Worm (Caenorhabditis elegans): ENCODE data around the gene str-2.

Gene str-2

DNA sequence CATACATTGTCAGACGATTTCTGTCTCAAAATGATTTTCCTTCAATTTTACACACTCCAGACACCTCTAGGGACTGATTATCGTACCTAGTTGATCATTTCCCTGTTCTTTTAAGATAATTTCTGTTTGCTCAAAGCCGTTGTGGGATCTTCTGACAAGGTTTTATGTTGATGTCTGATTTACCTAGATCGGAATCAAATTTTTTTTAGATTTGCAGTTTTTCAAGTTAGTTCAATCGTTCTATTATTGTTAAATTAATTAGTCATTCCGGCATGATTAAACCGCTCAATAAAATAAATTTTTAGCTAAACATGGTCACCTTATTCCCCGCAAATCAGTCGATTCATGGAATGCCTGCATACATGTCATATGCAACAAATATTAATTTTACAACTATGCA lies 10.5 kb downstream of the str-2 start, which contains the start of gene sru-30:
Gene sru-30 (plus strand): TSS at position 301 of the 400 bp plus-strand sequence.
- TF ChIP-seq unc-62 (GFP tag; optimal IDR thresholded peaks at IDR 0.05) = no peak

- no peak for TF ChIP-seq unc-62 (GFP tag; optimal IDR thresholded peaks at IDR 0.05)
These were observed 11.8 kb downstream of the str-2 start for ce11 chrV:9812216-9812615.

DNA sequence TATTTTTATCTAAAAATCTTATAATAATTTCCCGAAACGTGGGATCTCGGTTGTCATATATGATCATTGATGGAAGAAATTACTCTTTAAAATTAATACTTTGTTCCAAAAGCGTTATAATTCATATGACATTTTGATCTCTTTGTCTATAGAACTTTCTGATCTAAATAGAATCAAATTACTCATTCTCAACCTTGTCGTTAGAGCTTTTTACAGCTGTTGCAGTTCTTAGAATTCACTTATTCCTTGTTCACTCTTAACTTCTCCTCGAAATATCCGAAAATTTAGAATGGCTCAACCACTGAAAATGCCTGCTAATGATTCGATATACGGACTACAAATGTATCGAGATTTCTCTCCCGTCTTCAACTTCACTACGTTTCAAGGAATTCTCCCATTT lies 12.9 kb downstream of the str-2 start, which contains the start of gene sru-29:
Gene sru-29 (plus strand): TSS at position 301 of the 400 bp plus-strand sequence.
- TF ChIP-seq unc-62 (GFP tag; optimal IDR thresholded peaks at IDR 0.05) = no peak

DNA sequence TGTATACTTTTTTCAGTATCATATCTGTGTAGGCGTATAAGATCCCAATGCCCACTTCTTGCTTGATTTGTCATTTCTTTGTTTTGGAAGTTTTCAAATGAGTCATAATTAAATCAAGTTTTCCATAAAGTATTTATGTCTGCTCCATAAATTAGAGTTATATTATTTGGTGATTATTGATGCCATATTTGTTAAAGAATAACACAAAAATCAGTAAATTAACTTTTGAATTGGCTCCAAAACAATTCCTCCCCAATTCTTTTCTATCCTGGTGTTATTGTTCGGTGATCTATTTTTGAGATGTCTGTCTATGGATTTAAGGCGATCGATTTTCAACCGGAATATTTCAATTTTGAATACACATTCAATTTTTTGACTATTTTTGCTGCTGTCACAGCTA lies 18.9 kb downstream of the str-2 start, which contains the start of gene sru-37:
Gene sru-37 (plus strand): TSS at position 301 of the 400 bp plus-strand sequence.
- no peak for TF ChIP-seq unc-62 (GFP tag; optimal IDR thresholded peaks at IDR 0.05)

DNA sequence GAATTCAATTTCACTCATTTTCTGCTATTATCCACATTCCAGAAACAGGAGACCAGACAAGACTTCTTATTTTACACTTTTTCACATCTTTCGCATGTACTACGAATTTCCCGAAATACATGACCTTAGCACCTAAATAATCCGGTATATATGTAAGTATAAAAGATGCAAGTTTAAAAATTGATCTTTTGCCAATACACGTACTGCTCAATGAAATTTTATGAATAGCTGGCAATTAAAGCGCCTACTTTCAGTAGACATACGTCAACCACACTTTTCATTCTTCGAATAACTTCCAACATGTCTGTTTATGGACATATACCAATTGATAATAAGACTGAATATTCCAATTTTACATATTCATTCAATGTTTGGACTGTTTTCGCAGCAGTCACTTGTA lies 20.9 kb downstream of the str-2 start, which contains the start of gene sru-39:
Gene sru-39 (plus strand): TSS at position 301 of the 400 bp plus-strand sequence.
- TF ChIP-seq unc-62 (GFP tag; optimal IDR thresholded peaks at IDR 0.05) = no peak

DNA sequence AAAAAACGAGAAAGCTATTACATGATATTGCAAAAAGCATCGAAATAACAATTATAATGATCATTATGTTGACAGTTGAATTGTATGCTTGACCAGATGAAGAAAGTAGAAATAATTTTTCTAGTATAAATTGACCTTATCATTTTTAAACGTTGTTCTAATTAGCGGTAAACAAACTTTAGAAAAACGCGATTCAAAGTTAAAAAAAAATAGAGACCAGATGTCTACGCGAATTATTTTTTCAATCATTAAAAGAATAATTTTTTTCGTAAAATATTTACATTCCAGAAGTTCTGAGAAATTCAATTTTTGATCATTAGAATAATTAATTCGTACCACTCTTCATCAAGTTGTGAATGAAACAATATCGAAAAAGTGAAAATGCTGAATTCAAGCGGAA lies 22.1 kb downstream of the str-2 start, which contains the start of gene F46B6.10:
Gene F46B6.10 (minus strand): TSS at position 101 of the 400 bp plus-strand sequence.
- TF ChIP-seq unc-62 (GFP tag; optimal IDR thresholded peaks at IDR 0.05) = no peak

DNA sequence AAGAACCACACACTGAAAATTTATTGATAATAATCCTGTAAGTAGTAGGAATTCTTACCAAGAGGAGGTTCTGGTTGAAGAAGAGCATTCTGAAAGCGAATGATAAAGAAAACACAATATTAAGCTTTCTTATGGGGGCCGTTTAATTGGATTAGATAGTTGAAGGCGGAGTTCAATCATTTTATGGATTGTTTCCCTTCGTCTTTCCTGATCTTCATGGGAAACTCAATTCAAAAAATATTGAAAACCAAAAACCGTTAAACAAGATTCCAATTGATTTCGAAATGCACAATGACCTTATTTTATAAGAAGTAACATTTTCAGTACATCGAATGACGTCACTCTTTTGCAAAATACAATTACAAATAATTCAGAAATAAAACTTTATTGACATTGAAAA lies 25.0 kb downstream of the str-2 start, which contains the start of gene F46B6.13:
Gene F46B6.13 (minus strand): TSS at position 101 of the 400 bp plus-strand sequence.
- no peak for TF ChIP-seq unc-62 (GFP tag; optimal IDR thresholded peaks at IDR 0.05)

ce11 chrV:9798212-9798611 lies 25.8 kb downstream of the str-2 start:
- TF ChIP-seq unc-62 (GFP tag; optimal IDR thresholded peaks at IDR 0.05) = no peak

ce11 chrV:9796562-9796961 lies 27.5 kb downstream of the str-2 start, which contains the start of gene F46B6.9:
Gene F46B6.9 (plus strand): TSS chrV:9796862.
- no peak for TF ChIP-seq unc-62 (GFP tag; optimal IDR thresholded peaks at IDR 0.05)

DNA sequence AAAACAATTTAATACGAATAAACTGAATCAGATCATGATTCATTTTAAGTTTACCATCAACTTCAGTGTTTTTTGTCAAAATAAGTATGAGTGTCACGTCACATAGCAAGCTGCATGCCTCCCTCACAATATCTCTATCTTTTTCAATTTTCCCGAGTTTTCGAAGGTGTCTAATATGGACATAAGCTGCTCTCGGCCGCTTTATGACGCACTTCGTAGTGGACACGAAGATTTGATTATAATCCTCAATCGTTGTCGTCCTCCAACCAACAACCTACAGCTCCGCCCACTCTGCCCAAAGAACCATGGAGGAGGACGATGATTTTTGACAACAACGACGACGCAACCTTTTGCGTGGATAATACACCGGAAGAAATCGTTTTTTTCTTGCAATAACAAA lies 28.0 kb downstream of the str-2 start:
- TF ChIP-seq unc-62 (GFP tag; optimal IDR thresholded peaks at IDR 0.05) = no peak

ce11 chrV:9794997-9795396 lies 29.1 kb downstream of the str-2 start:
- no peak for TF ChIP-seq unc-62 (GFP tag; optimal IDR thresholded peaks at IDR 0.05)

ce11 chrV:9791332-9791731 lies 32.7 kb downstream of the str-2 start, which contains the start of gene lipl-2:
Gene lipl-2 (plus strand): TSS chrV:9791567.
- TF ChIP-seq unc-62 (GFP tag; optimal IDR thresholded peaks at IDR 0.05) = no peak

DNA sequence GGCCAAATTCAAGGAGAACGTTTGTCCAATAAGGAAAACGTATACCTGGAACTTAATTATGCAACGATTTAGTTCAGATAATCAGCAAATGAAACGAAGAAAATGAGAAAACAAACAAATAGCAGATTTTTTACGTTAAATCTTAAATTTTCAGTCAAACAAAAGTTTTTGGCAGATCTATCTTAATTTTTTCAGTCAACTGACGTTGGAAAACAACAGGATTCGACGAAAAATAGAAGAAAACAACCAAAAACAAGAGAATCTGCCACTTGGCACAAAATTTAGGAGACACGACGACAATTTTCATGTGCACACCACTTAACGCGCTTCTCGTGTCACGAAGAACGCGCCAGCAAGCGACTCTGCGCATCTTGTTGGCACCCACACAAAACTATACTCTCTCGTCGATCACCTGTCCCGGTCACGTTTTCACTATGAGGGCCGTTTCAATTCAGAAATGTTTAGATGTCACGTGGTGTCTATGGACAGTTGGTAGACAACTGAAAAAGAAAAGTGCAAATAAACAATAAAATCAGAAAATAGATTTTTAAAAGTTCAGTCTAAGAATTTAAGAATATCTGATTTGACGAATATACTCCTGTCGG lies 34.3 kb downstream of the str-2 start, which contains the start of gene ztf-7:
Gene ztf-7 (minus strand): TSS at position 51 of the 605 bp plus-strand sequence.
- no peak for TF ChIP-seq unc-62 (GFP tag; optimal IDR thresholded peaks at IDR 0.05)

DNA sequence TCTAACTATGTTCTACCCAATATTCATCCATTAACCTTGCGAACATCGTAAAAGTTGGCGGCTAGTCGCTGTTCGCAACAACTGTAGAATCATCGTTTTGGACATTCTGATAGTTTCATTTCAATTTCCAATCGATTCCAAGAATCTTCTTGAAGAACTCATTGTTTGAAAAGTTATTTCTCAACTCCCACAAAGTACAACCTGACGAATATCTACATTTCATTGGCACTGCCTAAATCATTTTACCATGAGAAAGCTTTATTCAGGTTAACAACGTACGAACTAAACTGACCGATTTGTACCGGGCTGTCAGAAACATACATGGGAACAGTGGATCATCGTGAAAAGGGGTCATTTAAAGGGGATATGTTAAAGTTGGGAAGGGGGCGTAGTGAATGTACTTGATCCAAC lies 37.3 kb downstream of the str-2 start, which contains the start of gene F46B6.6:
Gene F46B6.6 (minus strand): TSS at position 148 of the 411 bp plus-strand sequence.
- TF ChIP-seq unc-62 (GFP tag; optimal IDR thresholded peaks at IDR 0.05) = no peak

- TF ChIP-seq unc-62 (GFP tag; optimal IDR thresholded peaks at IDR 0.05) = no peak
These were observed 39.8 kb downstream of the str-2 start for ce11 chrV:9784215-9784614.

- no peak for TF ChIP-seq unc-62 (GFP tag; optimal IDR thresholded peaks at IDR 0.05)
These were observed 41.1 kb downstream of the str-2 start, which contains the start of gene F46B6.5 for ce11 chrV:9782969-9783368. Gene F46B6.5 (minus strand): TSS chrV:9783069.

- no peak for TF ChIP-seq unc-62 (GFP tag; optimal IDR thresholded peaks at IDR 0.05)
These were observed 42.0 kb downstream of the str-2 start for ce11 chrV:9782045-9782444.
